Fruit fly (Drosophila melanogaster): ENCODE data around the gene mid.

Gene mid

DNA sequence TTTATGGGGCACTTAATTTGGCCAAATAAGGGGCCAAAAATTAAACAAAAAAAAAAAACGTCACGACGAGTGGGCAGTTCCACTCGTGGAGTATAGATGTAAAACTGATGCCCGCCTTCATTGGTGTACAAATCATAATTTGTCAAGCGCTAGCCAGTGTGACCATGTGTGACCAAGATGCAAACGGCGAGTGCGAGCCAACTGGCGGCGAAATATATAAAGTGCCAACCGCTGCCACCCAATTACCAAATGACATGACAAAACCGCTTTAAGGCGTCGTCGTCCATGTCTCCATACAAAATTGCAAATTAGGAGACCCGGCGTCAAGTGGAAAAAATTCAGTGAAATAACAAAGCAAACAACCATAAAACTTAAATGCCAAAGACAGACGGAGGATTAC, 14.2 kb upstream of the mid start:
- TF ChIP-seq CG14655 (GFP tag; optimal IDR thresholded peaks at IDR 0.05) = no peak
- TF ChIP-seq CG13204 (GFP tag; optimal IDR thresholded peaks at IDR 0.05) = no peak
- no peak for TF ChIP-seq CG4496 (GFP tag; IDR thresholded peaks at IDR 0.05)
- TF ChIP-seq D1 (tag; optimal IDR thresholded peaks at IDR 0.05) = no peak
- no peak for TF ChIP-seq CG17806 (tag; optimal IDR thresholded peaks at IDR 0.05)
- no peak for TF ChIP-seq Pif1A (GFP tag; optimal IDR thresholded peaks at IDR 0.05)
- no peak for TF ChIP-seq gl (tag; optimal IDR thresholded peaks at IDR 0.05)
- no peak for TF ChIP-seq CG10348 (GFP tag; IDR thresholded peaks at IDR 0.05)
- TF ChIP-seq CG8159 (tag; optimal IDR thresholded peaks at IDR 0.05) = no peak
- no peak for TF ChIP-seq CG8301 (tag; optimal IDR thresholded peaks at IDR 0.05)
- TF ChIP-seq CG34367 (tag; optimal IDR thresholded peaks at IDR 0.05) = no peak
- no peak for TF ChIP-seq CG15710 (tag; optimal IDR thresholded peaks at IDR 0.05)
- TF ChIP-seq Ets98B (GFP tag; IDR thresholded peaks at IDR 0.05) = no peak
- no peak for TF ChIP-seq fd96Ca (GFP tag; IDR thresholded peaks at IDR 0.05)
- no peak for TF ChIP-seq Pif1B (GFP tag; optimal IDR thresholded peaks at IDR 0.05)
- no peak for TF ChIP-seq CG9948 (tag; optimal IDR thresholded peaks at IDR 0.05)
- TF ChIP-seq CG32121 (GFP tag; IDR thresholded peaks at IDR 0.05) = no peak

DNA sequence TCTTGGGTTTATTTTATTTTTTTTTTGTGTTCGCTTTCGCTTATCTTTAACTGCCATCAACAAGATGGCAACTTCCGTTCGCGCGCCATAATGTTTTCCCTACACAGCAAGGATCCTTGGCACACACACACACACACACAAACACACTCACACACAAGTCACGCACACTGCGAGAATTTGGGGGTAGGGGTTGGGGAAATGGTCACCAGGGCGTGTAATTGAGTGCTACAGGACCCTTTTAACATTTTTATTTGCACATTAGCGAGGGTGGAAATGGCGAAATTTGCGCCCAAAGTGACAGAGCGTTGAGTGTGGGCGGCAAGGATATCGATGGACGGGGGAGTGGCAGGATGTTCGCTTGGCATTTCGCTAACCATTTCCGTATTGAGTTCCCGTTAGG, 13.3 kb upstream of the mid start:
- TF ChIP-seq Snoo (tag; optimal IDR thresholded peaks at IDR 0.05) (no peak), CG14655 (GFP tag; optimal IDR thresholded peaks at IDR 0.05) (no peak), CG8301 (tag; optimal IDR thresholded peaks at IDR 0.05) (no peak), CG4496 (GFP tag; IDR thresholded peaks at IDR 0.05) (no peak), D1 (tag; optimal IDR thresholded peaks at IDR 0.05) (no peak), Pif1A (GFP tag; optimal IDR thresholded peaks at IDR 0.05) (no peak), CG15710 (tag; optimal IDR thresholded peaks at IDR 0.05) (no peak), CG13204 (GFP tag; optimal IDR thresholded peaks at IDR 0.05) (no peak), CG32121 (GFP tag; IDR thresholded peaks at IDR 0.05) (no peak), CG34367 (tag; optimal IDR thresholded peaks at IDR 0.05) (no peak), CG8159 (tag; optimal IDR thresholded peaks at IDR 0.05) (no peak), CG17806 (tag; optimal IDR thresholded peaks at IDR 0.05) (no peak), rn (GFP tag; IDR thresholded peaks at IDR 0.05) (no peak), Pif1B (GFP tag; optimal IDR thresholded peaks at IDR 0.05) (no peak), fd96Ca (GFP tag; IDR thresholded peaks at IDR 0.05) (no peak), CG9948 (tag; optimal IDR thresholded peaks at IDR 0.05) (no peak), EcR (GFP tag; optimal IDR thresholded peaks at IDR 0.05) (no peak), gl (tag; optimal IDR thresholded peaks at IDR 0.05) (no peak), CG12605 (GFP tag; IDR thresholded peaks at IDR 0.05) (no peak), CG10348 (GFP tag; IDR thresholded peaks at IDR 0.05) (no peak)

DNA sequence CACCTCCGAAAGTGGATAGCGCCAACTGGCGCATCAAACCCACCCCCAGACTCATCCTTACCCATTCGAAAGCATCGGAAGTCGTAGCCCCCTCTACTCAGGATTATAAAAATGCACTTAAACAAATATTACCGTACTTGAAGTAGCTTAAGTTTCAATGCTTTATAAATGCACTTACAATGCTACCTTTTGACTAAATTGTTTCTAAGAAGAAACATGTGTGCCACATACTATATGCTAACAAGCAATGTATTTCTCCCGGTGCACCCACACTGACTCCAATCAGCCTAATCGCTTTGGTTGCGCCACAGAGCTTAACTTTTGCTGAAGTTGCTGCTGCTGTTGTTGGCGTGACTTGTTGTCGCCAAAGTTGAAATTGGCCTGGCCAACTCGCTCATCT, 8.4 kb upstream of the mid start:
- no peak for TF ChIP-seq gl (tag; optimal IDR thresholded peaks at IDR 0.05)
- no peak for TF ChIP-seq fd96Ca (GFP tag; IDR thresholded peaks at IDR 0.05)
- TF ChIP-seq CG32121 (GFP tag; IDR thresholded peaks at IDR 0.05) = no peak
- TF ChIP-seq CG14655 (GFP tag; optimal IDR thresholded peaks at IDR 0.05) = no peak
- TF ChIP-seq CG34367 (tag; optimal IDR thresholded peaks at IDR 0.05) = no peak
- no peak for TF ChIP-seq CG9948 (tag; optimal IDR thresholded peaks at IDR 0.05)
- TF ChIP-seq CG8159 (tag; optimal IDR thresholded peaks at IDR 0.05) = no peak
- TF ChIP-seq CG8301 (tag; optimal IDR thresholded peaks at IDR 0.05) = no peak
- no peak for TF ChIP-seq EcR (GFP tag; optimal IDR thresholded peaks at IDR 0.05)
- no peak for TF ChIP-seq CG17806 (tag; optimal IDR thresholded peaks at IDR 0.05)
- TF ChIP-seq D1 (tag; optimal IDR thresholded peaks at IDR 0.05) = no peak
- no peak for TF ChIP-seq CG10348 (GFP tag; IDR thresholded peaks at IDR 0.05)
- TF ChIP-seq CG12605 (GFP tag; IDR thresholded peaks at IDR 0.05) = no peak
- TF ChIP-seq CG15710 (tag; optimal IDR thresholded peaks at IDR 0.05) = no peak
- TF ChIP-seq CG13204 (GFP tag; optimal IDR thresholded peaks at IDR 0.05) = no peak
- TF ChIP-seq Ets98B (GFP tag; IDR thresholded peaks at IDR 0.05) = no peak
- TF ChIP-seq Pif1A (GFP tag; optimal IDR thresholded peaks at IDR 0.05) = no peak
- no peak for TF ChIP-seq Pif1B (GFP tag; optimal IDR thresholded peaks at IDR 0.05)

DNA sequence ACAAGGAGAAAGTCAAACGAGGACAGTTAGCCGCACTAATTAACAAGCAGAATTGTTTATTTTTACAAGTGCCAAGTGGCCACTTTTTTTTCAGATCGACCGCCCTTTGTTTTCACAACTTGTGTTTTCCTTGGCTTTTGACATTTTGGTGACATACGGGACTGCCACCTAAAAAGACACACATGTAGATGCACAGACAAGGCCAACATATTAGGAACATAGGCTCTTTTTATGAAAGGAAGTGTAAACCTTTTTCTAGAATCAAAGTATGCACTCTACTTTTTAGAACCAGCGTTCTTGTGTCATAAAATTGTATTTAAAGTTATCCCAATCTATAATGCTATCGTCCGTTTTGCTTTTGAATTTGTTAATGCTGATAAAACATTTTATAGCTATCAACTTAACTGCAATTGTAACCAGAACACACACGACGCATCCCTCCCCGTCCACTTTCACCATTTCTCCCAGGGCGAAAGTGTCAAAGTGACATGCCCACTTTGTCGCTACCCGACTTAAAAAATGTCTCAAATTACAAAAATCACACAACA, 1.6 kb upstream of the mid start:
- TF ChIP-seq Pif1A (GFP tag; optimal IDR thresholded peaks at IDR 0.05) (no peak), D1 (tag; optimal IDR thresholded peaks at IDR 0.05) (no peak), CG8301 (tag; optimal IDR thresholded peaks at IDR 0.05) (no peak), CG8159 (tag; optimal IDR thresholded peaks at IDR 0.05) (no peak), EcR (GFP tag; optimal IDR thresholded peaks at IDR 0.05) (no peak), CG14655 (GFP tag; optimal IDR thresholded peaks at IDR 0.05) (no peak), fd96Ca (GFP tag; IDR thresholded peaks at IDR 0.05) (no peak), CG32121 (GFP tag; IDR thresholded peaks at IDR 0.05) (no peak), CG12605 (GFP tag; IDR thresholded peaks at IDR 0.05) (no peak), CG4496 (GFP tag; IDR thresholded peaks at IDR 0.05) (no peak), CG17806 (tag; optimal IDR thresholded peaks at IDR 0.05) (no peak), CG9948 (tag; optimal IDR thresholded peaks at IDR 0.05) (no peak), Snoo (tag; optimal IDR thresholded peaks at IDR 0.05) (no peak), Pif1B (GFP tag; optimal IDR thresholded peaks at IDR 0.05) (no peak), rn (GFP tag; IDR thresholded peaks at IDR 0.05) (no peak), CG13204 (GFP tag; optimal IDR thresholded peaks at IDR 0.05) (no peak)

dm6 chr2L:5463029-5463428, 1.6 kb downstream of the mid start:
- TF ChIP-seq CG32121 (GFP tag; IDR thresholded peaks at IDR 0.05) (no peak), CG13204 (GFP tag; optimal IDR thresholded peaks at IDR 0.05) (no peak), Snoo (tag; optimal IDR thresholded peaks at IDR 0.05) (no peak), CG15710 (tag; optimal IDR thresholded peaks at IDR 0.05) (no peak), CG14655 (GFP tag; optimal IDR thresholded peaks at IDR 0.05) (no peak), CG9948 (tag; optimal IDR thresholded peaks at IDR 0.05) (no peak), fd96Ca (GFP tag; IDR thresholded peaks at IDR 0.05) (no peak), gl (tag; optimal IDR thresholded peaks at IDR 0.05) (no peak), EcR (GFP tag; optimal IDR thresholded peaks at IDR 0.05) (no peak), CG4496 (GFP tag; IDR thresholded peaks at IDR 0.05) (no peak), CG8159 (tag; optimal IDR thresholded peaks at IDR 0.05) (no peak), Ets98B (GFP tag; IDR thresholded peaks at IDR 0.05) (no peak), CG10348 (GFP tag; IDR thresholded peaks at IDR 0.05) (no peak), D1 (tag; optimal IDR thresholded peaks at IDR 0.05) (no peak), CG34367 (tag; optimal IDR thresholded peaks at IDR 0.05) (no peak), rn (GFP tag; IDR thresholded peaks at IDR 0.05) (no peak), Pif1A (GFP tag; optimal IDR thresholded peaks at IDR 0.05) (no peak)

Measured in whole organism, pupa.